Fruit fly (Drosophila melanogaster): Measurements from ENCODE around the gene CG4069.

The CG4069 gene

DNA sequence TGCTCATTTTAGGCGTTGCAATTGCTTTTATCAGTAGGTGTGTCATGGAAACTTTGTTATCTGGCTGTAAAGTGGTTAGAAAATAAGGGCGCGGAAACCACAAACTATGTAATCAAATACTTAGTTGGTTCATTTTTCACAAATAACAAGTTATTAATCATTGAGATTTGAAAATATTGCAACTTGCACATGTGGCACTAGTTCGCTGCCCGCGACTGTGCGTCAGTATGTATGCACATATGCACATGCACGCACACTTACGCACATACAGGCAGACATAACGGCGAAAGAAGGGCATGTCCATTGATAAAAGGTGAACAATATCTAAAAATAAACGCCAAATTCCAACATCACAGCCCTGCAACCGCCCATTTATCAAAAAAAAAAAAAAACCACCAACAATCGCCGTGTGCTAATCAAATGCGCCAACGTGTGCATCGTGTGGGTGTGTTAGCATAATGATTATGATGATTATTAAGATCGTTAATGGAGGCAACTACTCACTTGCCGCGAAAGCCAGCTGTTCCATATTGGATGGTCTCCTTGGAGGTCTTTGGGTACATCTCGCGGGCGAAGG lies 7.6 kb downstream of the CG4069 start (continued):
- TF ChIP-seq mam (GFP tag; optimal IDR thresholded peaks at IDR 0.05) (peak; percentile 26), Scr (GFP tag; IDR thresholded peaks at IDR 0.05; ENCODE audit: partially characterized antibody) (no peak), CG34224 (GFP tag; IDR thresholded peaks at IDR 0.05; ENCODE audit: partially characterized antibody) (0 out of 3 replicates have a peak, but pooled peaks have one; percentile 14), CG10979 (tag; optimal IDR thresholded peaks at IDR 0.05) (peak; percentile 59), CG15479 (GFP tag; optimal IDR thresholded peaks at IDR 0.05) (no peak), CG8478 (optimal IDR thresholded peaks at IDR 0.05) (no peak), CG2129 (GFP tag; IDR thresholded peaks at IDR 0.05; ENCODE audit: partially characterized antibody) (no peak), dimm (GFP tag; IDR thresholded peaks at IDR 0.05) (no peak), CG7556 (GFP tag; optimal IDR thresholded peaks at IDR 0.05) (peak; percentile 8), zfh2 (GFP tag; optimal IDR thresholded peaks at IDR 0.05) (no peak), odd (GFP tag; optimal IDR thresholded peaks at IDR 0.05) (no peak), Aef1 (GFP tag; IDR thresholded peaks at IDR 0.05) (0 out of 3 replicates have a peak, but pooled peaks have one; percentile 34), Ada2b (GFP tag; IDR thresholded peaks at IDR 0.05) (peak; percentile 56), al (GFP tag; IDR thresholded peaks at IDR 0.05) (no peak), nmo (GFP tag; optimal IDR thresholded peaks at IDR 0.05) (peak; percentile 42), psq (GFP tag; optimal IDR thresholded peaks at IDR 0.05) (no peak), sqz (GFP tag; optimal IDR thresholded peaks at IDR 0.05) (peak; percentile 55), corto (GFP tag; optimal IDR thresholded peaks at IDR 0.05) (peak; percentile 62), sim (GFP tag; IDR thresholded peaks at IDR 0.05) (no peak), gfzf (GFP tag; optimal IDR thresholded peaks at IDR 0.05) (no peak), amos (GFP tag; IDR thresholded peaks at IDR 0.05; ENCODE audit: partially characterized antibody) (no peak), az2 (GFP tag; optimal IDR thresholded peaks at IDR 0.05) (peak; percentile 49), CG10543 (GFP tag; optimal IDR thresholded peaks at IDR 0.05) (peak; percentile 10), da (GFP tag; optimal IDR thresholded peaks at IDR 0.05) (no peak), tll (GFP tag; optimal IDR thresholded peaks at IDR 0.05) (no peak), dysf (GFP tag; IDR thresholded peaks at IDR 0.05) (peak; percentile 40; the same call in 1 of the 3 replicates), CG15696 (tag; optimal IDR thresholded peaks at IDR 0.05) (peak; percentile 7), D19A (tag; optimal IDR thresholded peaks at IDR 0.05) (peak; percentile 59), Blimp-1 (GFP tag; optimal IDR thresholded peaks at IDR 0.05) (peak; percentile 61), h (optimal IDR thresholded peaks at IDR 0.05) (no peak), Sry-β (GFP tag; optimal IDR thresholded peaks at IDR 0.05) (no peak), BEAF-32 (GFP tag; optimal IDR thresholded peaks at IDR 0.05) (no peak), Hand (GFP tag; optimal IDR thresholded peaks at IDR 0.05) (peak; percentile 4), zfh1 (GFP tag; IDR thresholded peaks at IDR 0.05) (peak; percentile 68), Asciz (GFP tag; optimal IDR thresholded peaks at IDR 0.05) (peak; percentile 57), CG9727 (GFP tag; optimal IDR thresholded peaks at IDR 0.05) (peak; percentile 29), CG8765 (GFP tag; IDR thresholded peaks at IDR 0.05) (no peak; the same call in 1 of the 2 replicates), Sry-δ (GFP tag; optimal IDR thresholded peaks at IDR 0.05) (no peak), CG11247 (GFP tag; IDR thresholded peaks at IDR 0.05) (0 out of 2 replicates have a peak, but pooled peaks have one; percentile 43), btn (GFP tag; optimal IDR thresholded peaks at IDR 0.05) (no peak), lbe (GFP tag; optimal IDR thresholded peaks at IDR 0.05) (peak; percentile 70), gce (GFP tag; IDR thresholded peaks at IDR 0.05) (no peak), dm (GFP tag; optimal IDR thresholded peaks at IDR 0.05) (no peak), CG17385 (GFP tag; optimal IDR thresholded peaks at IDR 0.05) (peak; percentile 52), tio (GFP tag; optimal IDR thresholded peaks at IDR 0.05) (no peak), B-H1 (GFP tag; IDR thresholded peaks at IDR 0.05) (peak; percentile 26; the same call in 1 of the 3 replicates), Myb (GFP tag; optimal IDR thresholded peaks at IDR 0.05) (no peak), CG15514 (GFP tag; optimal IDR thresholded peaks at IDR 0.05) (peak; percentile 9), CG10654 (GFP tag; optimal IDR thresholded peaks at IDR 0.05) (peak; percentile 5), Spps (tag; optimal IDR thresholded peaks at IDR 0.05) (no peak)
